Fruit fly (Drosophila melanogaster): Measurements from ENCODE around the gene Naa60.

DNA sequence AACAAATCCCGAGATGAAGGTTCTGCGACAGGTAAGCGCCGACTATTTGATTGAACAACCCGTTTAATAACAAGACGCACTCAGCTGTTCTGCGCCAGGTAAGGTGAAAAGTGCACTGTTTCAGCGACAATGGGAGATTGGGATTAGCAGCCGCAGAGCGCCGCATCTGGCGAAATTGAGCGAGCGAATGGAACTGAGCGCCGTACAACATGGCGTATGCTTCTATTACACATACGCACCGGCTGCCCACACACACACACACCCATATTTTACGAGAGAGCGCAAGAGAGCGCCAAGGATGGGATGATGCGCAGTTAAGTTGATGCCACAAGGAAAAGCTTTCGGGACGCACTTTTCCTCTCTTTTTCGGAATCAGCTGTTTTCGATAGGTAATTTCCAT is 31.5 kb upstream of the Naa60 start:
- no peak for TF ChIP-seq CG32006 (GFP tag; optimal IDR thresholded peaks at IDR 0.05)
- TF ChIP-seq Gug (GFP tag; IDR thresholded peaks at IDR 0.05), result no peak

Measured in whole organism, prepupa.